Worm (Caenorhabditis elegans) whole organism, L2 larva: ENCODE measurements around the gene unc-32.

ENCODE experiments used
- ZK546.5 ChIP-seq: sonication (generic microtip); optimal IDR thresholded peaks from 2 replicates; lab custom pipeline; 2017; ENCODE audit warnings: missing biosample characterization, missing genetic modification characterization
- egl-27 ChIP-seq: sonication (generic microtip); optimal IDR thresholded peaks from 3 replicates; lab custom pipeline; 2017; ENCODE audit warnings: missing biosample characterization, missing genetic modification reagents, missing genetic modification characterization
- elt-3 ChIP-seq: sonication (generic microtip); optimal IDR thresholded peaks from 2 replicates; lab custom pipeline; 2017; ENCODE audit warnings: missing biosample characterization, missing genetic modification characterization
- mdl-1 ChIP-seq, 2 experiments: fragments of 150-350 bp in 1 of 2; sonication (generic microtip) in 1 of 2; optimal IDR thresholded peaks; 2 replicates each; lab custom pipeline; 2017; ENCODE audit warnings: missing biosample characterization in 2 of 2, missing genetic modification characterization in 2 of 2
- nhr-25 ChIP-seq: fragments of 150-350 bp; sonication (generic microtip); optimal IDR thresholded peaks from 3 replicates; lab custom pipeline; 2014; ENCODE audit warnings: missing biosample characterization, missing genetic modification characterization
- skn-1 ChIP-seq: sonication (generic microtip); optimal IDR thresholded peaks from 2 replicates; lab custom pipeline; 2017; ENCODE audit warnings: missing biosample characterization, missing genetic modification characterization

DNA sequence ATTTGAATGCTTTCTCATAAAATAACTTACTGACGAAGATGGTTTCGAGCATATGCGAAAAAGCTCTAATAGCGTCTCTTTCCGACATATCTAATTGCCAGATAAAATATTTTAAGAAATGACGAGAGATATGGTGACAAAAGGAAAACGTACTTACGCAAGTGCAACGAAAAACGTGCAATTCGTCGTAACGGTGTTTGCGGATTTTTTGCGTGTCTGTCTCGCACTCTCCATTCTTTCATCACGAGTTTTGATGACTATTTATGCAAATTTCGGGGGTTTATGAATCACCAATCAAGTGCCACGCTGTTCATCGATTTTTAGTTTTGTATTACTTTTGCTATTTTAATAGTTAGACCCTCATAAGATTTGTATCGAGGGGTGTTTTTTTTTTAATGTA is 16.5 kb upstream of the unc-32 start, which contains the start of gene ZK637.14:
- TF ChIP-seq nhr-25 (tag; lab: Kevin White, UChicago) (peak; percentile 3), elt-3 (no peak), skn-1 (tag; lab: Kevin White, UChicago) (peak; percentile 73), mdl-1 (tag; optimal IDR thresholded peaks at IDR 0.05; lab: Kevin White, UChicago) (no peak), egl-27 (tag; lab: Kevin White, UChicago) (no peak), ZK546.5 (tag; lab: Kevin White, UChicago) (no peak)
